Fruit fly (Drosophila melanogaster): Measurements from ENCODE around the gene CG9689.

CG9689 gene

dm6 chrX:9899535-9900179 is 17.9 kb downstream of the CG9689 start, which contains the start of gene CG15249 (continued):
- TF ChIP-seq mam (GFP tag; optimal IDR thresholded peaks at IDR 0.05), result no peak
- TF ChIP-seq NK7.1 (GFP tag; optimal IDR thresholded peaks at IDR 0.05), result no peak
- TF ChIP-seq CG15073 (GFP tag; optimal IDR thresholded peaks at IDR 0.05), result no peak
- TF ChIP-seq CG31388 (GFP tag; optimal IDR thresholded peaks at IDR 0.05), result no peak
- peak in 1 of 2 experiments; percentile 82 for TF ChIP-seq Hr51 (GFP tag; optimal IDR thresholded peaks at IDR 0.05)
- peak; percentile 83 for TF ChIP-seq CG2678 (tag; optimal IDR thresholded peaks at IDR 0.05)
- TF ChIP-seq lbe (GFP tag; optimal IDR thresholded peaks at IDR 0.05), result no peak
- TF ChIP-seq CG12155 (GFP tag; optimal IDR thresholded peaks at IDR 0.05), result no peak
- no peak for TF ChIP-seq CG11247 (GFP tag; IDR thresholded peaks at IDR 0.05)
- TF ChIP-seq CG14014 (GFP tag; IDR thresholded peaks at IDR 0.05), result no peak
- no peak for TF ChIP-seq Sry-δ (GFP tag; optimal IDR thresholded peaks at IDR 0.05)
- TF ChIP-seq CG10267 (tag; optimal IDR thresholded peaks at IDR 0.05), result peak; percentile 58
- TF ChIP-seq CG3407 (GFP tag; optimal IDR thresholded peaks at IDR 0.05), result peak; percentile 29
- no peak for TF ChIP-seq CG8765 (GFP tag; IDR thresholded peaks at IDR 0.05)
- no peak for TF ChIP-seq Pdp1 (GFP tag; optimal IDR thresholded peaks at IDR 0.05)
- TF ChIP-seq phol (tag; optimal IDR thresholded peaks at IDR 0.05), result peak; percentile 68
- TF ChIP-seq Dfd (GFP tag; optimal IDR thresholded peaks at IDR 0.05), result no peak
- TF ChIP-seq CG12744 (GFP tag; optimal IDR thresholded peaks at IDR 0.05), result no peak
- TF ChIP-seq CG2199 (GFP tag; IDR thresholded peaks at IDR 0.05), result no peak
- no peak for TF ChIP-seq CG43689 (GFP tag; IDR thresholded peaks at IDR 0.05)
- TF ChIP-seq CG18619 (GFP tag; optimal IDR thresholded peaks at IDR 0.05), result peak; percentile 48
- no peak for TF ChIP-seq Taf1 (GFP tag; IDR thresholded peaks at IDR 0.05)
- TF ChIP-seq CG31365 (tag; optimal IDR thresholded peaks at IDR 0.05), result no peak
- no peak for TF ChIP-seq Neu2 (GFP tag; optimal IDR thresholded peaks at IDR 0.05; ENCODE audit: borderline replicate concordance)
- no peak for TF ChIP-seq twi (tag; optimal IDR thresholded peaks at IDR 0.05)
- no peak for TF ChIP-seq Mes4 (GFP tag; optimal IDR thresholded peaks at IDR 0.05)
- TF ChIP-seq fd96Cb (tag; optimal IDR thresholded peaks at IDR 0.05), result peak; percentile 56
- TF ChIP-seq CG2120 (GFP tag; optimal IDR thresholded peaks at IDR 0.05), result no peak
- TF ChIP-seq CG3838 (GFP tag; optimal IDR thresholded peaks at IDR 0.05), result no peak
- no peak for TF ChIP-seq gro (GFP tag; optimal IDR thresholded peaks at IDR 0.05)
- no peak for TF ChIP-seq CG11093 (GFP tag; IDR thresholded peaks at IDR 0.05)
- no peak for TF ChIP-seq CG14667 (GFP tag; IDR thresholded peaks at IDR 0.05)
- TF ChIP-seq D19B (GFP tag; optimal IDR thresholded peaks at IDR 0.05), result no peak
- no peak for TF ChIP-seq pb (GFP tag; optimal IDR thresholded peaks at IDR 0.05)
- peak; percentile 34 for TF ChIP-seq ATbp (GFP tag; optimal IDR thresholded peaks at IDR 0.05)
- TF ChIP-seq croc (GFP tag; conservative IDR thresholded peaks at IDR 0.05), result no peak
- peak; percentile 34 for TF ChIP-seq CG12299 (tag; optimal IDR thresholded peaks at IDR 0.05)
- no peak for TF ChIP-seq Myb (GFP tag; optimal IDR thresholded peaks at IDR 0.05)
- TF ChIP-seq ro (GFP tag; IDR thresholded peaks at IDR 0.05), result no peak
- peak; percentile 54 for TF ChIP-seq Fer1 (GFP tag; optimal IDR thresholded peaks at IDR 0.05)
- TF ChIP-seq Trl (optimal IDR thresholded peaks at IDR 0.05), result no peak
- no peak for TF ChIP-seq Trl (GFP tag; optimal IDR thresholded peaks at IDR 0.05)
- TF ChIP-seq C15 (GFP tag; IDR thresholded peaks at IDR 0.05), result no peak
- no peak for TF ChIP-seq sug (tag; optimal IDR thresholded peaks at IDR 0.05)
- TF ChIP-seq CG18764 (GFP tag; optimal IDR thresholded peaks at IDR 0.05), result no peak
- TF ChIP-seq CG16863 (GFP tag; optimal IDR thresholded peaks at IDR 0.05), result no peak
- no peak for TF ChIP-seq CG12942 (GFP tag; optimal IDR thresholded peaks at IDR 0.05)
- no peak for TF ChIP-seq HmgD (GFP tag; optimal IDR thresholded peaks at IDR 0.05)
- TF ChIP-seq mld (GFP tag; IDR thresholded peaks at IDR 0.05; ENCODE audit: partially characterized antibody), result no peak
- TF ChIP-seq CG6654 (GFP tag; optimal IDR thresholded peaks at IDR 0.05), result peak; percentile 20
- TF ChIP-seq CG9215 (GFP tag; IDR thresholded peaks at IDR 0.05), result no peak; the same call in 1 of the 2 replicates
- no peak for TF ChIP-seq Sry-β (GFP tag; optimal IDR thresholded peaks at IDR 0.05)
